Worm (Caenorhabditis elegans) whole organism, late embryonic: ENCODE results near the gene suca-1.

ENCODE experiments used
- F13H6.1 ChIP-seq: sonication (generic microtip); optimal IDR thresholded peaks from 2 replicates; lab custom pipeline; 2016; ENCODE audit warnings: missing genetic modification characterization, missing compliant biosample characterization
- ama-1 ChIP-seq: fragments of 150-350 bp; optimal IDR thresholded peaks from 2 replicates; lab custom pipeline; 2014
- ceh-9 ChIP-seq: sonication (generic microtip); optimal IDR thresholded peaks from 2 replicates; lab custom pipeline; 2016; ENCODE audit warnings: mild to moderate bottlenecking, missing genetic modification characterization, inconsistent platforms, missing compliant biosample characterization
- che-1 ChIP-seq: sonication (generic microtip); optimal IDR thresholded peaks from 2 replicates; lab custom pipeline; 2016; ENCODE audit warnings: mild to moderate bottlenecking, missing genetic modification characterization, missing compliant biosample characterization
- fkh-6 ChIP-seq: sonication (generic microtip); optimal IDR thresholded peaks from 2 replicates; lab custom pipeline; 2016; ENCODE audit warnings: missing genetic modification characterization, missing compliant biosample characterization
- gmeb-2 ChIP-seq: sonication (generic microtip); optimal IDR thresholded peaks from 2 replicates; lab custom pipeline; 2016; ENCODE audit warnings: missing genetic modification characterization, inconsistent platforms, missing compliant biosample characterization
- hlh-30 ChIP-seq: sonication (generic microtip); optimal IDR thresholded peaks from 2 replicates; lab custom pipeline; 2017; ENCODE audit warnings: antibody characterized with exemption, missing genetic modification characterization, missing compliant biosample characterization; ENCODE audit not compliant: insufficient read depth
- lim-6 ChIP-seq: sonication (generic microtip); optimal IDR thresholded peaks from 2 replicates; lab custom pipeline; 2016; ENCODE audit warnings: missing genetic modification characterization, missing compliant biosample characterization
- madf-2 ChIP-seq: sonication (generic microtip); optimal IDR thresholded peaks from 2 replicates; lab custom pipeline; 2017; ENCODE audit warnings: missing genetic modification characterization, missing compliant biosample characterization
- npax-4 ChIP-seq: sonication (generic microtip); optimal IDR thresholded peaks from 2 replicates; lab custom pipeline; 2016; ENCODE audit warnings: missing genetic modification characterization, missing compliant biosample characterization
- pag-3 ChIP-seq: sonication (generic microtip); optimal IDR thresholded peaks from 2 replicates; lab custom pipeline; 2016; ENCODE audit warnings: missing compliant biosample characterization, missing genetic modification characterization, borderline replicate concordance
- pat-9 ChIP-seq: fragments of 200-800 bp; sonication (Bioruptor generic); optimal IDR thresholded peaks from 2 replicates; lab custom pipeline; 2018; ENCODE audit warnings: mild to moderate bottlenecking, missing genetic modification characterization, moderate library complexity, missing compliant biosample characterization
- pha-2 ChIP-seq: sonication (generic microtip); optimal IDR thresholded peaks from 2 replicates; lab custom pipeline; 2017; ENCODE audit warnings: mild to moderate bottlenecking, missing genetic modification characterization, missing compliant biosample characterization

ce11 chrX:10916194-10916593, 16.3 kb upstream of the suca-1 start:
- TF ChIP-seq pag-3 (tag; lab: Kevin White, UChicago) (no peak), lim-6 (tag; lab: Kevin White, UChicago) (no peak), gmeb-2 (no peak), che-1 (tag; lab: Kevin White, UChicago) (no peak), F13H6.1 (no peak), fkh-6 (tag; lab: Kevin White, UChicago) (no peak), ama-1 (lab: Kevin White, UChicago) (no peak), pat-9 (tag; lab: Kevin White, UChicago) (no peak), hlh-30 (no peak), npax-4 (no peak), pha-2 (tag; lab: Kevin White, UChicago) (no peak), ceh-9 (tag; lab: Kevin White, UChicago) (no peak), madf-2 (tag; lab: Kevin White, UChicago) (no peak)
